Worm (Caenorhabditis elegans) whole organism, young adult: ENCODE measurements around the gene C13A2.12.

ENCODE experiments used
- C06A6.2 ChIP-seq: fragments of 200-800 bp; sonication (Bioruptor generic); conservative IDR thresholded peaks from 2 replicates; pipeline ENCODE4 v1.3.6; 2022; ENCODE audit warnings: missing genetic modification characterization, missing compliant biosample characterization
- F57C9.4 ChIP-seq: sonication (generic microtip); optimal IDR thresholded peaks from 2 replicates; lab custom pipeline; 2017; ENCODE audit warnings: mild to moderate bottlenecking, missing genetic modification characterization, missing compliant biosample characterization
- K12H6.12 ChIP-seq: fragments of 200-800 bp; sonication (Bioruptor generic); optimal IDR thresholded peaks from 2 replicates; lab custom pipeline; 2018; ENCODE audit warnings: mild to moderate bottlenecking, missing genetic modification characterization, missing compliant biosample characterization
- Y67H2A.10 ChIP-seq: fragments of 200-800 bp; sonication (Bioruptor generic); conservative IDR thresholded peaks from 2 replicates; pipeline ENCODE4 v1.3.6; 2022; ENCODE audit warnings: missing genetic modification reagents, missing genetic modification characterization, missing compliant biosample characterization
- Y95B8A.8 ChIP-seq: fragments of 200-800 bp; sonication (Bioruptor generic); IDR thresholded peaks from 2 replicates; pipeline ENCODE4 v1.3.6; 2022; ENCODE audit warnings: missing genetic modification reagents, missing genetic modification characterization, missing compliant biosample characterization
- ZK185.1 ChIP-seq: sonication (generic microtip); optimal IDR thresholded peaks from 2 replicates; lab custom pipeline; 2016; ENCODE audit warnings: mild to moderate bottlenecking, missing genetic modification characterization, missing compliant biosample characterization; ENCODE audit not compliant: poor library complexity, severe bottlenecking
- aptf-2 ChIP-seq: fragments of 200-800 bp; sonication (Bioruptor generic); conservative IDR thresholded peaks from 2 replicates; pipeline ENCODE4 v1.3.6; 2022; ENCODE audit warnings: missing genetic modification reagents, missing genetic modification characterization, missing compliant biosample characterization
- attf-3 ChIP-seq: fragments of 200-800 bp; sonication (Bioruptor generic); conservative IDR thresholded peaks from 2 replicates; pipeline ENCODE4 v1.3.6; 2022; ENCODE audit warnings: missing genetic modification reagents, missing genetic modification characterization, missing compliant biosample characterization
- bed-1 ChIP-seq: fragments of 200-800 bp; sonication (Bioruptor generic); IDR thresholded peaks from 2 replicates; pipeline ENCODE4 v1.3.6; 2022; ENCODE audit warnings: missing genetic modification reagents, missing genetic modification characterization, missing compliant biosample characterization
- bed-2 ChIP-seq: fragments of 200-800 bp; sonication (Bioruptor generic); IDR thresholded peaks from 2 replicates; pipeline ENCODE4 v1.3.6; 2022; ENCODE audit warnings: missing genetic modification reagents, missing genetic modification characterization, missing compliant biosample characterization
- ceh-27 ChIP-seq: fragments of 200-800 bp; sonication (Bioruptor generic); optimal IDR thresholded peaks from 2 replicates; lab custom pipeline; 2018; ENCODE audit warnings: mild to moderate bottlenecking, missing genetic modification characterization, moderate library complexity, missing compliant biosample characterization
- egrh-3 ChIP-seq: fragments of 200-800 bp; sonication (Bioruptor generic); IDR thresholded peaks from 2 replicates; pipeline ENCODE4 v1.3.6; 2022; ENCODE audit warnings: missing genetic modification reagents, missing genetic modification characterization, missing compliant biosample characterization
- ets-4 ChIP-seq: fragments of 200-800 bp; sonication (Bioruptor generic); optimal IDR thresholded peaks from 2 replicates; lab custom pipeline; 2018; ENCODE audit warnings: mild to moderate bottlenecking, missing genetic modification characterization, missing compliant biosample characterization
- fkh-3 ChIP-seq: sonication (generic microtip); optimal IDR thresholded peaks from 2 replicates; lab custom pipeline; 2016; ENCODE audit warnings: mild to moderate bottlenecking, missing genetic modification characterization, missing compliant biosample characterization
- gei-17 ChIP-seq: fragments of 200-800 bp; sonication (Bioruptor generic); optimal IDR thresholded peaks from 2 replicates; lab custom pipeline; 2018; ENCODE audit warnings: mild to moderate bottlenecking, missing genetic modification characterization, missing compliant biosample characterization
- him-1 ChIP-seq: sonication (generic microtip); optimal IDR thresholded peaks from 2 replicates; lab custom pipeline; 2016; ENCODE audit warnings: missing genotype, missing genetic modification reagents, missing genetic modification characterization, missing compliant biosample characterization
- hmg-20 ChIP-seq: fragments of 200-800 bp; sonication (Bioruptor generic); IDR thresholded peaks from 2 replicates; pipeline ENCODE4 v1.3.6; 2022; ENCODE audit warnings: missing genetic modification reagents, missing genetic modification characterization, missing compliant biosample characterization
- hsf-1 ChIP-seq: fragments of 200-800 bp; sonication (Bioruptor generic); IDR thresholded peaks from 2 replicates; pipeline ENCODE4 v1.3.6; 2022; ENCODE audit warnings: missing genetic modification reagents, missing genetic modification characterization, missing compliant biosample characterization
- lag-1 ChIP-seq: fragments of 200-800 bp; sonication (Bioruptor generic); IDR thresholded peaks from 2 replicates; pipeline ENCODE4 v1.3.6; 2022; ENCODE audit warnings: missing genetic modification reagents, missing genetic modification characterization, missing compliant biosample characterization
- lin-40 ChIP-seq: sonication (generic microtip); optimal IDR thresholded peaks from 2 replicates; lab custom pipeline; 2016; ENCODE audit warnings: missing genetic modification characterization, mild to moderate bottlenecking, missing compliant biosample characterization, missing genotype, missing genetic modification reagents
- madf-10 ChIP-seq: sonication (generic microtip); optimal IDR thresholded peaks from 2 replicates; lab custom pipeline; 2016; ENCODE audit warnings: mild to moderate bottlenecking, missing genetic modification characterization, missing compliant biosample characterization
- madf-3 ChIP-seq: fragments of 200-800 bp; sonication (Bioruptor generic); IDR thresholded peaks from 2 replicates; pipeline ENCODE4 v1.3.6; 2022; ENCODE audit warnings: missing genetic modification reagents, missing genetic modification characterization, missing compliant biosample characterization
- mcd-1 ChIP-seq: fragments of 200-800 bp; sonication (Bioruptor generic); IDR thresholded peaks from 2 replicates; pipeline ENCODE4 v1.3.6; 2022; ENCODE audit warnings: missing genetic modification reagents, missing genetic modification characterization, missing compliant biosample characterization
- mes-4 ChIP-seq: sonication (generic microtip); optimal IDR thresholded peaks from 2 replicates; lab custom pipeline; 2016; ENCODE audit warnings: missing genotype, missing genetic modification characterization, missing compliant biosample characterization
- nfyb-1 ChIP-seq: fragments of 200-800 bp; sonication (Bioruptor generic); IDR thresholded peaks from 2 replicates; pipeline ENCODE4 v1.3.6; 2022; ENCODE audit warnings: missing genetic modification reagents, missing genetic modification characterization, missing compliant biosample characterization
- nhr-27 ChIP-seq: fragments of 200-800 bp; sonication (Bioruptor generic); optimal IDR thresholded peaks from 2 replicates; lab custom pipeline; 2018; ENCODE audit warnings: mild to moderate bottlenecking, missing genetic modification characterization, moderate library complexity, missing compliant biosample characterization
- repo-1 ChIP-seq: sonication (generic microtip); optimal IDR thresholded peaks from 2 replicates; lab custom pipeline; 2017; ENCODE audit warnings: mild to moderate bottlenecking, missing genetic modification characterization, missing compliant biosample characterization
- snpc-1.1 ChIP-seq: sonication (generic microtip); optimal IDR thresholded peaks from 2 replicates; lab custom pipeline; 2017; ENCODE audit warnings: missing genetic modification characterization, mild to moderate bottlenecking, missing compliant biosample characterization, antibody characterized with exemption, moderate library complexity, missing genotype, missing genetic modification reagents; ENCODE audit not compliant: insufficient read depth
- snpc-1.3 ChIP-seq: sonication (generic microtip); optimal IDR thresholded peaks from 2 replicates; lab custom pipeline; 2017; ENCODE audit warnings: missing genetic modification characterization, mild to moderate bottlenecking, missing compliant biosample characterization, antibody characterized with exemption, moderate library complexity, missing genotype, missing genetic modification reagents; ENCODE audit not compliant: insufficient read depth
- snpc-3.4 ChIP-seq: sonication (generic microtip); optimal IDR thresholded peaks from 2 replicates; lab custom pipeline; 2017; ENCODE audit warnings: missing genetic modification characterization, mild to moderate bottlenecking, missing compliant biosample characterization, antibody characterized with exemption, moderate library complexity, missing genotype, missing genetic modification reagents
- tbx-9 ChIP-seq: sonication (generic microtip); optimal IDR thresholded peaks from 2 replicates; lab custom pipeline; 2016; ENCODE audit warnings: borderline replicate concordance, missing genetic modification characterization, inconsistent platforms, missing compliant biosample characterization
- unc-62 ChIP-seq: fragments of 150-350 bp; optimal IDR thresholded peaks from 2 replicates; lab custom pipeline; 2014; ENCODE audit warnings: missing biosample characterization, missing genetic modification reagents, missing genetic modification characterization
- ztf-25 ChIP-seq: fragments of 200-800 bp; sonication (Bioruptor generic); IDR thresholded peaks from 2 replicates; pipeline ENCODE4 v1.3.6; 2022; ENCODE audit warnings: missing genetic modification reagents, missing genetic modification characterization, missing compliant biosample characterization
- ztf-3 ChIP-seq: fragments of 200-800 bp; sonication (Bioruptor generic); optimal IDR thresholded peaks from 2 replicates; lab custom pipeline; 2018; ENCODE audit warnings: mild to moderate bottlenecking, missing genetic modification characterization, missing compliant biosample characterization
- ztf-6 ChIP-seq: fragments of 200-800 bp; sonication (Bioruptor generic); IDR thresholded peaks from 2 replicates; pipeline ENCODE4 v1.3.6; 2022; ENCODE audit warnings: missing genetic modification reagents, missing genetic modification characterization, missing compliant biosample characterization

The C13A2.12 gene

DNA sequence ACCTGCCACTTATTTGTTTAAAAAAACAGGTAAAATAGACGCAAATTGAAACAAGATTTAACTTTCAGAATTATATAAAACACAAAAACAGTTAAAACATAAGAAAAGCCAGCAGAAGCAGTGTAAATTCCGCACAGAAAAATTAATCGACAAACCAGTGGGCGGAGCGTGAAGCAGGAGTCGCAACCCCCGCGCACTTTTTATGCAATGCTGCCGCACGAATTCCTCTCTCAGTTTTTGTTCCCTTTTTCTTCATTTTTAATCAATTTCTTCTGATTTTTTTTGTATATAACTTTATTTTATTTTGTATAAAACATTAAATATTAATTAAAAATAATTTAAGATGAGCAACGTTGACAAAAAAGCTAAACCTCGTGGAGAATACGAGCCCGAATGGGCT is 28.2 kb upstream of the C13A2.12 start, which contains the start of the genes gei-6 and krr-1 (continued):
- TF ChIP-seq mes-4 (tag; lab: Kevin White, UChicago) (no peak), mcd-1 (peak; percentile 65), tbx-9 (tag; lab: Kevin White, UChicago) (no peak), snpc-1.1 (peak; percentile 50), ztf-6 (GFP tag; lab: Robert Waterston, UW) (no peak), C06A6.2 (GFP tag; lab: Robert Waterston, UW) (no peak), ZK185.1 (tag; lab: Kevin White, UChicago) (peak; percentile 52), aptf-2 (GFP tag; lab: Robert Waterston, UW) (no peak), fkh-3 (no peak), hmg-20 (GFP tag; lab: Robert Waterston, UW) (no peak), attf-3 (0 out of 2 replicates have a peak, but pooled peaks have one; percentile 37), gei-17 (GFP tag; lab: Kevin White, UChicago) (no peak), hsf-1 (GFP tag; lab: Robert Waterston, UW) (no peak), snpc-1.3 (peak; percentile 55), ceh-27 (peak; percentile 9), ztf-25 (GFP tag; lab: Robert Waterston, UW) (no peak), snpc-3.4 (tag; lab: Kevin White, UChicago) (peak; percentile 62), ets-4 (no peak), Y95B8A.8 (GFP tag; lab: Robert Waterston, UW) (no peak)

ce11 chrV:7231524-7231923 is 27.5 kb upstream of the C13A2.12 start:
- TF ChIP-seq unc-62 (GFP tag; lab: Kevin White, UChicago), result no peak
- no peak for TF ChIP-seq Y67H2A.10 (GFP tag; lab: Robert Waterston, UW)
- TF ChIP-seq egrh-3 (GFP tag; lab: Robert Waterston, UW), result no peak

- no peak for TF ChIP-seq repo-1
- no peak for TF ChIP-seq lag-1 (GFP tag; lab: Robert Waterston, UW)
- TF ChIP-seq him-1 (tag; lab: Kevin White, UChicago), result no peak
- no peak for TF ChIP-seq madf-3 (GFP tag; lab: Robert Waterston, UW)
- no peak for TF ChIP-seq K12H6.12 (tag; lab: Kevin White, UChicago)
- TF ChIP-seq bed-1 (GFP tag; lab: Robert Waterston, UW), result no peak
- TF ChIP-seq nfyb-1 (GFP tag; lab: Robert Waterston, UW), result no peak
- no peak for TF ChIP-seq madf-10 (tag; lab: Kevin White, UChicago)
- TF ChIP-seq lin-40, result no peak
- no peak for TF ChIP-seq hsf-1 (GFP tag; lab: Robert Waterston, UW)
- no peak for TF ChIP-seq F57C9.4 (tag; lab: Kevin White, UChicago)
- TF ChIP-seq bed-2 (GFP tag; lab: Robert Waterston, UW), result no peak
Observed at ce11 chrV:7234726-7235125, 24.3 kb upstream of the C13A2.12 start, which contains the start of gene C05C8.5. Gene C05C8.5 (minus strand): TSS chrV:7234826.

- no peak for TF ChIP-seq ztf-3 (GFP tag; lab: Kevin White, UChicago)
- no peak for TF ChIP-seq nhr-27 (tag; lab: Kevin White, UChicago)
- no peak for TF ChIP-seq ztf-25 (GFP tag; lab: Robert Waterston, UW)
Observed at ce11 chrV:7236694-7237093, 22.4 kb upstream of the C13A2.12 start.
